Worm (Caenorhabditis elegans) whole organism, L4 larva: ENCODE data around the gene T01D3.1.
A peak's percentile ranks its signal among the peaks of the same experiment; 100 is the strongest.

ENCODE experiments used
- F10B5.3 ChIP-seq: sonication (generic microtip); optimal IDR thresholded peaks from 2 replicates; lab custom pipeline; 2016; ENCODE audit warnings: mild to moderate bottlenecking, missing genetic modification characterization, missing compliant biosample characterization
- F49E8.2 ChIP-seq: sonication (generic microtip); optimal IDR thresholded peaks from 2 replicates; lab custom pipeline; 2016; ENCODE audit warnings: missing compliant biosample characterization, mild to moderate bottlenecking, missing genetic modification characterization, borderline replicate concordance
- Y105C5A.15 ChIP-seq: fragments of 200-800 bp; sonication (Bioruptor generic); IDR thresholded peaks from 2 replicates; pipeline ENCODE4 v1.3.6; 2022; ENCODE audit warnings: missing genetic modification characterization, missing compliant biosample characterization
- ZK337.2 ChIP-seq: fragments of 200-800 bp; sonication (Bioruptor generic); IDR thresholded peaks from 2 replicates; pipeline ENCODE4 v1.3.6; 2022; ENCODE audit warnings: missing genetic modification reagents, missing genetic modification characterization, missing compliant biosample characterization
- ZK546.5 ChIP-seq, 2 experiments: sonication (generic microtip); optimal IDR thresholded peaks; 2 replicates each; lab custom pipeline; 2017; ENCODE audit warnings: missing biosample characterization in 2 of 2, missing genetic modification characterization in 2 of 2
- aha-1 ChIP-seq: fragments of 150-350 bp; peaks from one replicate; lab custom pipeline; 2014; ENCODE audit warnings: missing biosample characterization, missing genetic modification characterization
- attf-4 ChIP-seq: sonication (generic microtip); optimal IDR thresholded peaks from 3 replicates; lab custom pipeline; 2017; ENCODE audit warnings: missing biosample characterization, missing genetic modification characterization
- ceh-28 ChIP-seq: fragments of 150-350 bp; optimal IDR thresholded peaks from 2 replicates; lab custom pipeline; 2014; ENCODE audit warnings: missing biosample characterization, missing genetic modification reagents, missing genetic modification characterization
- ceh-32 ChIP-seq: sonication (generic microtip); optimal IDR thresholded peaks from 2 replicates; lab custom pipeline; 2016; ENCODE audit warnings: mild to moderate bottlenecking, missing genetic modification characterization, missing compliant biosample characterization; ENCODE audit not compliant: poor library complexity
- ceh-62 ChIP-seq: sonication (generic microtip); optimal IDR thresholded peaks from 2 replicates; lab custom pipeline; 2017; ENCODE audit warnings: missing biosample characterization, missing genetic modification characterization
- ces-1 ChIP-seq: fragments of 150-350 bp; sonication (generic microtip); optimal IDR thresholded peaks from 4 replicates; lab custom pipeline; 2014; ENCODE audit warnings: missing biosample characterization, missing genetic modification reagents, missing genetic modification characterization
- ctbp-1 ChIP-seq: fragments of 200-800 bp; sonication (Bioruptor generic); IDR thresholded peaks from 2 replicates; pipeline ENCODE4 v1.3.6; 2022; ENCODE audit warnings: missing genetic modification reagents, missing genetic modification characterization, missing compliant biosample characterization
- daf-16 ChIP-seq, 3 experiments: sonication (generic microtip); optimal IDR thresholded peaks; 2 replicates each; lab custom pipeline; 2016 to 2017; ENCODE audit warnings: missing genetic modification characterization in 3 of 3, missing genetic modification reagents in 3 of 3, mild to moderate bottlenecking in 2 of 3, missing compliant biosample characterization in 2 of 3, missing biosample characterization in 1 of 3, moderate library complexity in 1 of 3
- daf-8 ChIP-seq: fragments of 200-800 bp; sonication (Bioruptor generic); IDR thresholded peaks from 2 replicates; pipeline ENCODE4 v1.3.6; 2022; ENCODE audit warnings: missing genetic modification characterization, missing compliant biosample characterization
- dmd-9 ChIP-seq: fragments of 200-800 bp; sonication (Bioruptor generic); IDR thresholded peaks from 2 replicates; pipeline ENCODE4 v1.3.6; 2022; ENCODE audit warnings: missing genetic modification reagents, missing genetic modification characterization, missing compliant biosample characterization
- dpl-1 ChIP-seq: fragments of 150-350 bp; optimal IDR thresholded peaks from 2 replicates; lab custom pipeline; 2014; ENCODE audit warnings: missing biosample characterization, missing genetic modification reagents, missing genetic modification characterization
- duxl-1 ChIP-seq: sonication (generic microtip); optimal IDR thresholded peaks from 2 replicates; lab custom pipeline; 2016; ENCODE audit warnings: mild to moderate bottlenecking, missing genetic modification characterization, moderate library complexity, missing compliant biosample characterization; ENCODE audit not compliant: poor library complexity
- dve-1 ChIP-seq: sonication (generic microtip); optimal IDR thresholded peaks from 2 replicates; lab custom pipeline; 2017; ENCODE audit warnings: antibody characterized with exemption, mild to moderate bottlenecking, missing genetic modification characterization, missing compliant biosample characterization; ENCODE audit not compliant: insufficient read depth
- gei-8 ChIP-seq: fragments of 200-800 bp; sonication (Bioruptor generic); optimal IDR thresholded peaks from 2 replicates; lab custom pipeline; 2018; ENCODE audit warnings: mild to moderate bottlenecking, missing genetic modification characterization, missing compliant biosample characterization
- lim-7 ChIP-seq: fragments of 200-800 bp; sonication (Bioruptor generic); IDR thresholded peaks from 2 replicates; pipeline ENCODE4 v1.3.6; 2022; ENCODE audit warnings: missing genetic modification characterization, missing compliant biosample characterization
- lsy-2 ChIP-seq, 2 experiments: fragments of 150-350 bp in 1 of 2; sonication (generic microtip) in 1 of 2; optimal IDR thresholded peaks; 2 replicates each; lab custom pipeline; 2014 to 2017; ENCODE audit warnings: missing biosample characterization in 2 of 2, missing genetic modification characterization in 2 of 2
- madf-9 ChIP-seq: fragments of 200-800 bp; sonication (Bioruptor generic); conservative IDR thresholded peaks from 2 replicates; pipeline ENCODE4 v1.3.6; 2022; ENCODE audit warnings: missing genetic modification reagents, missing genetic modification characterization, missing compliant biosample characterization
- mep-1 ChIP-seq: fragments of 150-350 bp; sonication (generic microtip); optimal IDR thresholded peaks from 3 replicates; lab custom pipeline; 2014; ENCODE audit warnings: missing biosample characterization, missing genetic modification characterization
- mes-2 ChIP-seq: sonication (generic microtip); optimal IDR thresholded peaks from 2 replicates; lab custom pipeline; 2016; ENCODE audit warnings: missing genotype, mild to moderate bottlenecking, missing genetic modification characterization, missing compliant biosample characterization; ENCODE audit not compliant: poor library complexity, severe bottlenecking
- mxl-2 ChIP-seq: fragments of 200-800 bp; sonication (Bioruptor generic); conservative IDR thresholded peaks from 2 replicates; pipeline ENCODE4 v1.3.6; 2022; ENCODE audit warnings: missing genetic modification reagents, missing genetic modification characterization, missing compliant biosample characterization
- nhr-102 ChIP-seq: sonication (generic microtip); optimal IDR thresholded peaks from 2 replicates; lab custom pipeline; 2016; ENCODE audit warnings: mild to moderate bottlenecking, missing genetic modification characterization, moderate library complexity, missing compliant biosample characterization
- nhr-11 ChIP-seq: fragments of 150-350 bp; optimal IDR thresholded peaks from 2 replicates; lab custom pipeline; 2014; ENCODE audit warnings: missing biosample characterization, missing genetic modification characterization
- nhr-237 ChIP-seq: sonication (generic microtip); optimal IDR thresholded peaks from 2 replicates; lab custom pipeline; 2017; ENCODE audit warnings: missing biosample characterization, missing genetic modification characterization
- nhr-25 ChIP-seq: sonication (generic microtip); optimal IDR thresholded peaks from 2 replicates; lab custom pipeline; 2017; ENCODE audit warnings: missing genetic modification characterization, mild to moderate bottlenecking, missing compliant biosample characterization, antibody characterized with exemption, moderate library complexity, borderline replicate concordance; ENCODE audit not compliant: insufficient read depth
- nhr-28 ChIP-seq: fragments of 150-350 bp; optimal IDR thresholded peaks from 2 replicates; lab custom pipeline; 2014; ENCODE audit warnings: missing biosample characterization, missing genetic modification characterization
- nhr-41 ChIP-seq: fragments of 200-800 bp; sonication (Bioruptor generic); IDR thresholded peaks from 2 replicates; pipeline ENCODE4 v1.3.6; 2022; ENCODE audit warnings: missing genetic modification reagents, missing genetic modification characterization, missing compliant biosample characterization
- pha-4 ChIP-seq, 2 experiments: fragments of 150-350 bp in 1 of 2; fragments of 200-800 bp in 1 of 2; sonication (Bioruptor generic) in 1 of 2; IDR thresholded peaks in 1 of 2; optimal IDR thresholded peaks in 1 of 2; 2 replicates each; pipeline versions ENCODE4 v1.3.6 to Lab custom; 2014 to 2022; ENCODE audit warnings: missing genetic modification characterization in 2 of 2, missing genetic modification reagents in 2 of 2, missing biosample characterization in 1 of 2, missing compliant biosample characterization in 1 of 2
- php-3 ChIP-seq: fragments of 200-800 bp; sonication (Bioruptor generic); IDR thresholded peaks from 2 replicates; pipeline ENCODE4 v1.3.6; 2022; ENCODE audit warnings: missing genetic modification reagents, missing genetic modification characterization, missing compliant biosample characterization
- saeg-2 ChIP-seq: fragments of 200-800 bp; sonication (Bioruptor generic); IDR thresholded peaks from 2 replicates; pipeline ENCODE4 v1.3.6; 2022; ENCODE audit warnings: missing genetic modification reagents, missing genetic modification characterization, missing compliant biosample characterization
- snpc-1.2 ChIP-seq: fragments of 200-800 bp; sonication (Bioruptor generic); IDR thresholded peaks from 2 replicates; pipeline ENCODE4 v1.3.6; 2022; ENCODE audit warnings: missing genetic modification reagents, missing genetic modification characterization, missing compliant biosample characterization
- snpc-4 ChIP-seq: fragments of 150-350 bp; optimal IDR thresholded peaks from 2 replicates; lab custom pipeline; 2014; ENCODE audit warnings: missing biosample characterization, missing genetic modification characterization
- unc-62 ChIP-seq, 3 experiments: fragments of 150-350 bp in 1 of 3; sonication (generic microtip); optimal IDR thresholded peaks in 2 of 3; peaks in 1 of 3; 1 replicate in 1 of 3; 2 replicates in 2 of 3; lab custom pipeline; 2014 to 2017; ENCODE audit warnings: missing biosample characterization in 3 of 3, missing genetic modification characterization in 3 of 3, missing genetic modification reagents in 3 of 3, missing genotype in 1 of 3
- zag-1 ChIP-seq: fragments of 150-350 bp; optimal IDR thresholded peaks from 2 replicates; lab custom pipeline; 2014; ENCODE audit warnings: missing biosample characterization, missing genetic modification characterization
- ztf-7 ChIP-seq: fragments of 150-350 bp; optimal IDR thresholded peaks from 2 replicates; lab custom pipeline; 2014; ENCODE audit warnings: missing biosample characterization, missing genetic modification characterization

The T01D3.1 gene

DNA sequence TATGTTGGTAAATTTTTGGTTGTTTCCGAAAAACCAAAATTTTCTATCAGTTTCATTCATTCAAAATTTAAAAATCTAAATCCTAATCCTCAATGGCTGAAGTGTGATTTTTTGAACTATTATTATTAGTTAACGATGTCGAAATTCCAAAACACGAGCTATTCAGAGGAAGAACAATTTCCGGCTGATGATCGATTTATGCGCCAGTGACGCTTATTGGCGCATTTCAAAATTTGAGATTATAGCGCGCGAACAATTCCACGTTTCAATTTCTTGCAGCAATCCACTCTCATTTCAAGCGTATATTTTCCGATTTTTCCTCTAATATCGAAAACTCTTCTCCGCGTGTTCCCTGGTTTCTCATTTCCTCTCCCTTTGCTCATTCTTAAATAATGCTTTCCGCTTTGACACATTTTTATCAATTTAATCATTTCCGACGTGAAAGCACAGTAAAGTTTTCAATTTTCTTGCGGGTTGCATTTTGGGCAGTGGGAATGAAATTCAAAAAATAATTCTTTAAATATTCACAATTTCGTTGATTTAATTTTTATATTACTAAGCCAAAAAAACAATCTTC lies 25.3 kb upstream of the T01D3.1 start (continued):
- TF ChIP-seq ceh-32 (no peak), lim-7 (GFP tag; lab: Robert Waterston, UW) (no peak), nhr-237 (no peak), F49E8.2 (tag; lab: Kevin White, UChicago) (no peak), Y105C5A.15 (GFP tag; lab: Robert Waterston, UW) (no peak), ceh-62 (tag; lab: Kevin White, UChicago) (no peak), madf-9 (no peak), lsy-2 (tag; optimal IDR thresholded peaks at IDR 0.05; lab: Kevin White, UChicago) (peak in 1 of 2 experiments; percentile 56), dve-1 (tag; lab: Kevin White, UChicago) (peak; percentile 41), snpc-4 (no peak), attf-4 (no peak), aha-1 (tag; lab: Kevin White, UChicago) (peak; percentile 6), dmd-9 (GFP tag; lab: Robert Waterston, UW) (no peak), nhr-41 (GFP tag; lab: Robert Waterston, UW) (no peak), daf-8 (GFP tag; lab: Robert Waterston, UW) (no peak), daf-16 (GFP tag; optimal IDR thresholded peaks at IDR 0.05; lab: Kevin White, UChicago) (no peak), daf-16 (tag; optimal IDR thresholded peaks at IDR 0.05; lab: Kevin White, UChicago) (peak; percentile 2), F10B5.3 (tag; lab: Kevin White, UChicago) (peak; percentile 26), php-3 (GFP tag; lab: Robert Waterston, UW) (no peak), nhr-25 (no peak), dpl-1 (peak; percentile 58), zag-1 (tag; lab: Kevin White, UChicago) (no peak), gei-8 (GFP tag; lab: Kevin White, UChicago) (no peak), mxl-2 (GFP tag; lab: Robert Waterston, UW) (no peak), snpc-1.2 (no peak), mes-2 (tag; lab: Kevin White, UChicago) (peak; percentile 54), ceh-28 (tag; lab: Kevin White, UChicago) (no peak), mep-1 (peak; percentile 30), ZK546.5 (tag; optimal IDR thresholded peaks at IDR 0.05; lab: Kevin White, UChicago) (no peak), ZK337.2 (GFP tag; lab: Robert Waterston, UW) (no peak)
- TF ChIP-seq, all 104 proteins: peak for 21

ce11 chrV:13665089-13665488 lies 24.6 kb upstream of the T01D3.1 start, which contains the start of gene rde-12:
Gene rde-12 (plus strand): TSS chrV:13665389.
- TF ChIP-seq mes-2 (tag; lab: Kevin White, UChicago) (peak; percentile 3), aha-1 (tag; lab: Kevin White, UChicago) (peak; percentile 28), mep-1 (peak; percentile 4), gei-8 (GFP tag; lab: Kevin White, UChicago) (no peak), ctbp-1 (GFP tag; lab: Robert Waterston, UW) (no peak), F49E8.2 (tag; lab: Kevin White, UChicago) (no peak), saeg-2 (no peak), nhr-28 (tag; lab: Kevin White, UChicago) (peak; percentile 39)

DNA sequence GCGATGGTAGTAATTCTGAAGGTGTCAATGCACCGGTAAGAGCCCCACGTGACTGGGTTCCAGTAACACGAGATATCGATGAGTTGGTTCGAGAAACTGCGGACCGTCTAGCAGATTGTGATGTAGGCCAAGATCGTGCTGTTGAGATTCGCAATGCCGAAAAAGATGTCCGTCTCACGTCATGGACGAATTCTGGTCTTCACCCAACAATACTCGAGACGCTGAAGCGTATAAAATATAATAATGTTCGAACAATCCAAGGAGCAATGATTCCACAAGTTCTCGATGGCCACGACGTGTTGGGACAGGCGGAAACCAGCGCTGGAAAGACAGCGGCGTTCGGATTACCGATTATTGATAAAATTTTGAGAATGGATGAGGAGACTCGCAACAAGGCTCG lies 23.2 kb upstream of the T01D3.1 start:
- TF ChIP-seq ces-1 (GFP tag; lab: Kevin White, UChicago) (no peak), duxl-1 (tag; lab: Kevin White, UChicago) (no peak), nhr-11 (tag; lab: Kevin White, UChicago) (no peak), unc-62 (GFP tag; optimal IDR thresholded peaks at IDR 0.05 in 1 of 2; lab: Kevin White, UChicago) (peak in 1 of 2 experiments; percentile 56), unc-62 (tag; optimal IDR thresholded peaks at IDR 0.05; lab: Kevin White, UChicago) (no peak), pha-4 (GFP tag; IDR thresholded peaks at IDR 0.05; lab: Robert Waterston, UW) (no peak), pha-4 (tag; optimal IDR thresholded peaks at IDR 0.05; lab: Kevin White, UChicago) (no peak), nhr-102 (no peak), lim-7 (GFP tag; lab: Robert Waterston, UW) (no peak), aha-1 (tag; lab: Kevin White, UChicago) (peak; percentile 96), ztf-7 (tag; lab: Kevin White, UChicago) (no peak), F49E8.2 (tag; lab: Kevin White, UChicago) (no peak)
